Worm (Caenorhabditis elegans) whole organism, L1 larva: ENCODE results near the gene F56C9.6.

Source experiments
- C16A3.4 ChIP-seq: fragments of 150-350 bp; optimal IDR thresholded peaks from 2 replicates; lab custom pipeline; 2014; ENCODE audit warnings: missing biosample characterization, missing genetic modification characterization
- C34B4.2 ChIP-seq: sonication (generic microtip); optimal IDR thresholded peaks from 2 replicates; lab custom pipeline; 2017; ENCODE audit warnings: mild to moderate bottlenecking, missing genetic modification characterization, missing compliant biosample characterization
- F16B12.6 ChIP-seq: fragments of 150-350 bp; optimal IDR thresholded peaks from 2 replicates; lab custom pipeline; 2014; ENCODE audit warnings: missing biosample characterization, missing genetic modification characterization
- Y116A8C.19 ChIP-seq: sonication (generic microtip); optimal IDR thresholded peaks from 2 replicates; lab custom pipeline; 2016; ENCODE audit warnings: missing compliant biosample characterization, missing genetic modification characterization, borderline replicate concordance
- aha-1 ChIP-seq: fragments of 150-350 bp; optimal IDR thresholded peaks from 2 replicates; lab custom pipeline; 2014; ENCODE audit warnings: missing biosample characterization, missing genetic modification characterization
- alr-1 ChIP-seq: fragments of 200-800 bp; sonication (Bioruptor generic); optimal IDR thresholded peaks from 2 replicates; lab custom pipeline; 2018; ENCODE audit warnings: borderline replicate concordance, mild to moderate bottlenecking, missing genetic modification characterization, missing compliant biosample characterization
- aly-2 ChIP-seq: fragments of 150-350 bp; optimal IDR thresholded peaks from 2 replicates; lab custom pipeline; 2014; ENCODE audit warnings: missing biosample characterization, missing genetic modification characterization
- ama-1 ChIP-seq: fragments of 150-350 bp; optimal IDR thresholded peaks from 2 replicates; lab custom pipeline; 2014
- blmp-1 ChIP-seq: fragments of 150-350 bp; optimal IDR thresholded peaks from 2 replicates; lab custom pipeline; 2014; ENCODE audit warnings: missing biosample characterization, missing genetic modification characterization
- ceh-63 ChIP-seq: fragments of 200-800 bp; sonication (Bioruptor generic); optimal IDR thresholded peaks from 2 replicates; lab custom pipeline; 2018; ENCODE audit warnings: mild to moderate bottlenecking, missing genetic modification characterization, missing compliant biosample characterization
- dpl-1 ChIP-seq, 3 experiments: fragments of 150-350 bp in 2 of 3; sonication (generic microtip) in 1 of 3; optimal IDR thresholded peaks; 2 replicates each; lab custom pipeline; 2014 to 2017; ENCODE audit warnings: missing biosample characterization in 3 of 3, missing genetic modification characterization in 3 of 3, missing genetic modification reagents in 3 of 3
- efl-1 ChIP-seq, 4 experiments: fragments of 150-350 bp; optimal IDR thresholded peaks in 3 of 4; peaks in 1 of 4; 1 replicate in 1 of 4; 2 replicates in 3 of 4; lab custom pipeline; 2014; ENCODE audit warnings: missing biosample characterization in 2 of 4, missing genetic modification characterization in 2 of 4, missing genetic modification reagents in 2 of 4
- efl-3 ChIP-seq: fragments of 200-800 bp; sonication (Bioruptor generic); optimal IDR thresholded peaks from 2 replicates; lab custom pipeline; 2018; ENCODE audit warnings: mild to moderate bottlenecking, missing genetic modification characterization, missing compliant biosample characterization
- egl-13 ChIP-seq: sonication (generic microtip); optimal IDR thresholded peaks from 2 replicates; lab custom pipeline; 2016; ENCODE audit warnings: missing genotype, missing genetic modification reagents, missing genetic modification characterization, missing compliant biosample characterization
- elt-2 ChIP-seq: sonication (generic microtip); optimal IDR thresholded peaks from 2 replicates; lab custom pipeline; 2016; ENCODE audit warnings: missing genetic modification characterization, mild to moderate bottlenecking, inconsistent platforms, missing compliant biosample characterization, missing genetic modification reagents
- grh-1 ChIP-seq: fragments of 200-800 bp; sonication (Bioruptor generic); IDR thresholded peaks from 2 replicates; pipeline ENCODE4 v1.3.6; 2022; ENCODE audit warnings: missing genetic modification reagents, missing genetic modification characterization, missing compliant biosample characterization
- hpl-2 ChIP-seq: fragments of 150-350 bp; optimal IDR thresholded peaks from 2 replicates; lab custom pipeline; 2014; ENCODE audit warnings: missing biosample characterization, missing genetic modification reagents, missing genetic modification characterization
- irx-1 ChIP-seq: sonication (generic microtip); optimal IDR thresholded peaks from 2 replicates; lab custom pipeline; 2016; ENCODE audit warnings: missing genetic modification characterization, missing compliant biosample characterization
- lin-13 ChIP-seq: fragments of 150-350 bp; optimal IDR thresholded peaks from 2 replicates; lab custom pipeline; 2014; ENCODE audit warnings: missing biosample characterization, missing genetic modification reagents, missing genetic modification characterization
- lin-14 ChIP-seq: fragments of 200-800 bp; sonication (Bioruptor generic); optimal IDR thresholded peaks from 2 replicates; lab custom pipeline; 2018; ENCODE audit warnings: mild to moderate bottlenecking, missing genetic modification characterization, moderate library complexity, missing compliant biosample characterization
- lin-35 ChIP-seq, 2 experiments: fragments of 150-350 bp; optimal IDR thresholded peaks; 2 replicates each; lab custom pipeline; 2014; ENCODE audit warnings: missing biosample characterization in 2 of 2, missing genetic modification characterization in 2 of 2, missing genetic modification reagents in 2 of 2
- lsy-2 ChIP-seq, 2 experiments: fragments of 150-350 bp; optimal IDR thresholded peaks; 2 replicates each; lab custom pipeline; 2014; ENCODE audit warnings: missing biosample characterization in 2 of 2, missing genetic modification characterization in 2 of 2
- mab-9 ChIP-seq: fragments of 200-800 bp; sonication (Bioruptor generic); IDR thresholded peaks from 2 replicates; pipeline ENCODE4 v1.3.6; 2022; ENCODE audit warnings: missing genetic modification reagents, missing genetic modification characterization, missing compliant biosample characterization
- mep-1 ChIP-seq: fragments of 150-350 bp; optimal IDR thresholded peaks from 2 replicates; lab custom pipeline; 2014; ENCODE audit warnings: missing biosample characterization, missing genetic modification characterization
- nhr-12 ChIP-seq: sonication (generic microtip); optimal IDR thresholded peaks from 2 replicates; lab custom pipeline; 2017; ENCODE audit warnings: missing biosample characterization, missing genetic modification characterization
- nhr-19 ChIP-seq: fragments of 200-800 bp; sonication (Bioruptor generic); conservative IDR thresholded peaks from 2 replicates; pipeline ENCODE4 v1.3.6; 2022; ENCODE audit warnings: missing genetic modification characterization, missing compliant biosample characterization
- nhr-71 ChIP-seq: sonication (generic microtip); optimal IDR thresholded peaks from 2 replicates; lab custom pipeline; 2016; ENCODE audit warnings: mild to moderate bottlenecking, missing genetic modification characterization, moderate library complexity, missing compliant biosample characterization
- nhr-76 ChIP-seq: sonication (generic microtip); optimal IDR thresholded peaks from 2 replicates; lab custom pipeline; 2017; ENCODE audit warnings: missing biosample characterization, missing genetic modification characterization
- nhr-84 ChIP-seq: sonication (generic microtip); optimal IDR thresholded peaks from 2 replicates; lab custom pipeline; 2017; ENCODE audit warnings: missing biosample characterization, missing genetic modification characterization
- nhr-85 ChIP-seq: sonication (generic microtip); peaks from one replicate; lab custom pipeline; 2016; ENCODE audit warnings: missing genetic modification characterization, inconsistent platforms, missing compliant biosample characterization
- nhr-90 ChIP-seq: sonication (generic microtip); optimal IDR thresholded peaks from 2 replicates; lab custom pipeline; 2016; ENCODE audit warnings: mild to moderate bottlenecking, missing genetic modification characterization, missing compliant biosample characterization; ENCODE audit not compliant: poor library complexity
- pqm-1 ChIP-seq: sonication (generic microtip); optimal IDR thresholded peaks from 3 replicates; lab custom pipeline; 2017; ENCODE audit warnings: missing biosample characterization, missing genetic modification characterization
- rnt-1 ChIP-seq: sonication (generic microtip); optimal IDR thresholded peaks from 2 replicates; lab custom pipeline; 2016; ENCODE audit warnings: mild to moderate bottlenecking, missing genetic modification characterization, moderate library complexity, missing compliant biosample characterization
- skn-1 ChIP-seq: fragments of 150-350 bp; optimal IDR thresholded peaks from 2 replicates; lab custom pipeline; 2014; ENCODE audit warnings: missing biosample characterization, missing genetic modification characterization
- snpc-4 ChIP-seq: fragments of 150-350 bp; optimal IDR thresholded peaks from 2 replicates; lab custom pipeline; 2014; ENCODE audit warnings: missing biosample characterization, missing genetic modification characterization
- snu-23 ChIP-seq: sonication (generic microtip); optimal IDR thresholded peaks from 2 replicates; lab custom pipeline; 2016; ENCODE audit warnings: missing genetic modification characterization, missing compliant biosample characterization
- sox-4 ChIP-seq: sonication (generic microtip); optimal IDR thresholded peaks from 2 replicates; lab custom pipeline; 2016; ENCODE audit warnings: missing genetic modification characterization, missing compliant biosample characterization
- swsn-7 ChIP-seq: sonication (generic microtip); optimal IDR thresholded peaks from 2 replicates; lab custom pipeline; 2016; ENCODE audit warnings: missing genetic modification characterization, missing compliant biosample characterization
- tbx-2 ChIP-seq: sonication (generic microtip); optimal IDR thresholded peaks from 2 replicates; lab custom pipeline; 2016; ENCODE audit warnings: missing genetic modification characterization, missing compliant biosample characterization
- tlp-1 ChIP-seq: fragments of 150-350 bp; optimal IDR thresholded peaks from 2 replicates; lab custom pipeline; 2014; ENCODE audit warnings: missing biosample characterization, missing genetic modification characterization
- unc-130 ChIP-seq: fragments of 150-350 bp; optimal IDR thresholded peaks from 2 replicates; lab custom pipeline; 2017; ENCODE audit warnings: missing biosample characterization, missing genetic modification characterization, inconsistent platforms
- unc-98 ChIP-seq: fragments of 200-800 bp; sonication (Bioruptor generic); IDR thresholded peaks from 2 replicates; pipeline ENCODE4 v1.3.6; 2022; ENCODE audit warnings: missing genetic modification characterization, missing compliant biosample characterization
- vab-15 ChIP-seq: sonication (generic microtip); optimal IDR thresholded peaks from 2 replicates; lab custom pipeline; 2017; ENCODE audit warnings: missing genotype, mild to moderate bottlenecking, missing genetic modification characterization, missing compliant biosample characterization
- zag-1 ChIP-seq: fragments of 150-350 bp; optimal IDR thresholded peaks from 2 replicates; lab custom pipeline; 2014; ENCODE audit warnings: missing biosample characterization, missing genetic modification characterization
- ztf-4 ChIP-seq: fragments of 150-350 bp; optimal IDR thresholded peaks from 2 replicates; lab custom pipeline; 2014; ENCODE audit warnings: missing biosample characterization, missing genetic modification characterization

F56C9.6 gene

ce11 chrIII:7335220-7335619 lies 24.6 kb upstream of the F56C9.6 start, which contains the start of gene F56C9.10 (continued):
- TF ChIP-seq tlp-1, result no peak
- TF ChIP-seq unc-98 (GFP tag; lab: Robert Waterston, UW), result peak; percentile 46
- TF ChIP-seq nhr-84, result no peak
- TF ChIP-seq zag-1, result no peak
- peak; percentile 60 for TF ChIP-seq irx-1 (tag; lab: Kevin White, UChicago)
- TF ChIP-seq lin-35 (GFP tag; optimal IDR thresholded peaks at IDR 0.05; lab: Kevin White, UChicago), result peak; percentile 81 to 88
- peak; percentile 33 for TF ChIP-seq F16B12.6 (tag; lab: Kevin White, UChicago)
- peak; percentile 85 for TF ChIP-seq tbx-2 (tag; lab: Kevin White, UChicago)

- TF ChIP-seq snpc-4 (tag; lab: Kevin White, UChicago) (peak; percentile 69), nhr-71 (tag; lab: Kevin White, UChicago) (peak; percentile 17), rnt-1 (tag; lab: Kevin White, UChicago) (peak; percentile 29), nhr-85 (tag; lab: Kevin White, UChicago) (peak; percentile 1), mep-1 (tag; lab: Kevin White, UChicago) (peak; percentile 8), snu-23 (GFP tag; lab: Kevin White, UChicago) (peak; percentile 14), skn-1 (tag; lab: Kevin White, UChicago) (peak; percentile 40), lin-14 (peak; percentile 32), blmp-1 (peak; percentile 50)
Observed at ce11 chrIII:7333906-7334531, 23.4 kb upstream of the F56C9.6 start.

ce11 chrIII:7331671-7332070 lies 21.1 kb upstream of the F56C9.6 start:
- TF ChIP-seq lsy-2 (tag; optimal IDR thresholded peaks at IDR 0.05; lab: Kevin White, UChicago) (no peak), nhr-85 (tag; lab: Kevin White, UChicago) (peak; percentile 56)

- TF ChIP-seq mab-9 (GFP tag; lab: Robert Waterston, UW) (no peak), ama-1 (lab: Kevin White, UChicago) (peak; percentile 79), Y116A8C.19 (tag; lab: Kevin White, UChicago) (no peak), dpl-1 (GFP tag; optimal IDR thresholded peaks at IDR 0.05; lab: Kevin White, UChicago) (no peak), egl-13 (no peak), nhr-90 (tag; lab: Kevin White, UChicago) (peak; percentile 22), ceh-63 (GFP tag; lab: Kevin White, UChicago) (no peak), ztf-4 (tag; lab: Kevin White, UChicago) (peak; percentile 49), elt-2 (peak; percentile 11), lin-13 (GFP tag; lab: Kevin White, UChicago) (no peak), C16A3.4 (tag; lab: Kevin White, UChicago) (peak; percentile 7), sox-4 (tag; lab: Kevin White, UChicago) (no peak), efl-1 (optimal IDR thresholded peaks at IDR 0.05; lab: Kevin White, UChicago) (no peak), efl-1 (GFP tag; optimal IDR thresholded peaks at IDR 0.05 in 1 of 2; lab: Kevin White, UChicago) (peak in 1 of 2 experiments; percentile 78), aha-1 (tag; lab: Kevin White, UChicago) (no peak), aly-2 (tag; lab: Kevin White, UChicago) (peak; percentile 22), unc-130 (tag; lab: Kevin White, UChicago) (no peak)
Observed at ce11 chrIII:7329155-7329732, 18.7 kb upstream of the F56C9.6 start, which contains the start of gene lab-2. TSS of gene lab-2 (minus strand) at chrIII:7329607.

- TF ChIP-seq swsn-7 (tag; lab: Kevin White, UChicago) (no peak), hpl-2 (GFP tag; lab: Kevin White, UChicago) (no peak), sox-4 (tag; lab: Kevin White, UChicago) (no peak), tbx-2 (tag; lab: Kevin White, UChicago) (no peak), snpc-4 (tag; lab: Kevin White, UChicago) (no peak), nhr-19 (GFP tag; lab: Robert Waterston, UW) (no peak), nhr-12 (tag; lab: Kevin White, UChicago) (no peak), aly-2 (tag; lab: Kevin White, UChicago) (no peak), nhr-76 (no peak), nhr-85 (tag; lab: Kevin White, UChicago) (no peak), efl-3 (GFP tag; lab: Kevin White, UChicago) (no peak), lin-35 (GFP tag; optimal IDR thresholded peaks at IDR 0.05; lab: Kevin White, UChicago) (no peak), pqm-1 (tag; lab: Kevin White, UChicago) (no peak), C34B4.2 (no peak), alr-1 (tag; lab: Kevin White, UChicago) (no peak), nhr-90 (tag; lab: Kevin White, UChicago) (no peak), vab-15 (tag; lab: Kevin White, UChicago) (no peak), grh-1 (GFP tag; lab: Robert Waterston, UW) (no peak)
Observed at ce11 chrIII:7323331-7323730, 12.8 kb upstream of the F56C9.6 start.
